Worm (Caenorhabditis elegans) whole organism, late embryonic: ENCODE data around the gene R02E4.1.
A peak's percentile ranks its signal among the peaks of the same experiment; 100 is the strongest.

Experiments used
- ama-1 ChIP-seq: fragments of 150-350 bp; optimal IDR thresholded peaks from 2 replicates; lab custom pipeline; 2014
- dmd-4 ChIP-seq: sonication (generic microtip); optimal IDR thresholded peaks from 2 replicates; lab custom pipeline; 2016; ENCODE audit warnings: borderline replicate concordance, missing genetic modification characterization, missing compliant biosample characterization
- dve-1 ChIP-seq: sonication (generic microtip); optimal IDR thresholded peaks from 2 replicates; lab custom pipeline; 2017; ENCODE audit warnings: antibody characterized with exemption, mild to moderate bottlenecking, missing genetic modification characterization, missing compliant biosample characterization
- ets-4 ChIP-seq: sonication (generic microtip); optimal IDR thresholded peaks from 2 replicates; lab custom pipeline; 2016; ENCODE audit warnings: missing genetic modification characterization, missing compliant biosample characterization
- fkh-6 ChIP-seq: sonication (generic microtip); optimal IDR thresholded peaks from 2 replicates; lab custom pipeline; 2016; ENCODE audit warnings: missing genetic modification characterization, missing compliant biosample characterization
- hlh-15 ChIP-seq: sonication (generic microtip); optimal IDR thresholded peaks from 2 replicates; lab custom pipeline; 2016; ENCODE audit warnings: missing genetic modification characterization, missing compliant biosample characterization
- odd-2 ChIP-seq: sonication (generic microtip); optimal IDR thresholded peaks from 2 replicates; lab custom pipeline; 2017; ENCODE audit warnings: antibody characterized with exemption, mild to moderate bottlenecking, missing genetic modification characterization, missing compliant biosample characterization
- rnt-1 ChIP-seq: sonication (generic microtip); optimal IDR thresholded peaks from 2 replicates; lab custom pipeline; 2016; ENCODE audit warnings: missing genetic modification characterization, missing compliant biosample characterization
- sdc-2 ChIP-seq: sonication (generic microtip); optimal IDR thresholded peaks from 2 replicates; lab custom pipeline; 2016; ENCODE audit warnings: missing genotype, missing genetic modification characterization, missing compliant biosample characterization
- tbx-2 ChIP-seq: sonication (generic microtip); optimal IDR thresholded peaks from 2 replicates; lab custom pipeline; 2016; ENCODE audit warnings: missing genetic modification characterization, missing compliant biosample characterization
- unc-42 ChIP-seq: sonication (generic microtip); optimal IDR thresholded peaks from 2 replicates; lab custom pipeline; 2016; ENCODE audit warnings: missing genotype, missing genetic modification characterization, missing compliant biosample characterization

DNA sequence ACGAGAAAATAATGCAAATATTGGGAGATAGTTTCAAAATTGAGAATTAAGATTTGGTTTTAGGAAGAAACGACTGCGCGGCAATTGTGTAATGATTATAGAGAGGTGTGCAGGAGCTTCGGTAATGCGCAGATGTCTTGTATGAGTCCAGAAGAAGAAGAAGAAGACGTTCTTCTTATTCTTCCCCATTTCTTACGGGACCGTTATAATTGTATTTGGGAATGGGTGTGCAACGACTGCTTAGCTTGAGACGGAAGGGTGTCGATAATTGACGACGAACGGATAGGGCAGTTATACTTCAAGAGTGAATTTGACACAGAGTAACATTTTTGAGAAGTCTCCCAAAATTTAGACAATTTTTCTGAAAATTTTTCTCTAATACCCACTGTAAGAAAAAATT lies 24.3 kb upstream of the R02E4.1 start:
- no peak for TF ChIP-seq fkh-6 (tag; lab: Kevin White, UChicago)
- TF ChIP-seq rnt-1 (tag; lab: Kevin White, UChicago) = no peak
- no peak for TF ChIP-seq odd-2 (tag; lab: Kevin White, UChicago)
- TF ChIP-seq ets-4 = no peak
- TF ChIP-seq unc-42 = peak; percentile 57
- TF ChIP-seq dmd-4 (tag; lab: Kevin White, UChicago) = no peak
- TF ChIP-seq tbx-2 (tag; lab: Kevin White, UChicago) = no peak
- no peak for TF ChIP-seq dve-1 (tag; lab: Kevin White, UChicago)
- TF ChIP-seq hlh-15 = no peak
- TF ChIP-seq sdc-2 (tag; lab: Kevin White, UChicago) = no peak
- TF ChIP-seq ama-1 (lab: Kevin White, UChicago) = no peak
